Worm (Caenorhabditis elegans) whole organism, L3 larva: ENCODE results near the gene pinn-4.

Experiments
- R02D3.7 ChIP-seq: fragments of 150-350 bp; optimal IDR thresholded peaks from 2 replicates; lab custom pipeline; 2014; ENCODE audit warnings: missing biosample characterization, missing genetic modification characterization
- ZK546.5 ChIP-seq: sonication (generic microtip); optimal IDR thresholded peaks from 2 replicates; lab custom pipeline; 2017; ENCODE audit warnings: missing biosample characterization, missing genetic modification characterization
- aly-2 ChIP-seq: fragments of 150-350 bp; optimal IDR thresholded peaks from 2 replicates; lab custom pipeline; 2014; ENCODE audit warnings: missing biosample characterization, missing genetic modification characterization
- ama-1 ChIP-seq: fragments of 150-350 bp; optimal IDR thresholded peaks from 2 replicates; lab custom pipeline; 2018
- ceh-16 ChIP-seq: sonication (generic microtip); optimal IDR thresholded peaks from 2 replicates; lab custom pipeline; 2017; ENCODE audit warnings: missing biosample characterization, missing genetic modification characterization
- ceh-28 ChIP-seq: fragments of 150-350 bp; optimal IDR thresholded peaks from 2 replicates; lab custom pipeline; 2014; ENCODE audit warnings: missing biosample characterization, missing genetic modification reagents, missing genetic modification characterization
- ceh-82 ChIP-seq: fragments of 150-350 bp; optimal IDR thresholded peaks from 2 replicates; lab custom pipeline; 2014; ENCODE audit warnings: missing biosample characterization, missing genetic modification characterization
- daf-12 ChIP-seq: fragments of 150-350 bp; optimal IDR thresholded peaks from 2 replicates; lab custom pipeline; 2014; ENCODE audit warnings: missing biosample characterization, missing genetic modification reagents, missing genetic modification characterization
- egl-27 ChIP-seq: sonication (generic microtip); optimal IDR thresholded peaks from 4 replicates; lab custom pipeline; 2017; ENCODE audit warnings: missing biosample characterization, missing genetic modification reagents, missing genetic modification characterization
- egl-5 ChIP-seq: fragments of 150-350 bp; optimal IDR thresholded peaks from 2 replicates; lab custom pipeline; 2017; ENCODE audit warnings: missing biosample characterization, missing genetic modification reagents, missing genetic modification characterization, inconsistent platforms
- elt-1 ChIP-seq: fragments of 150-350 bp; optimal IDR thresholded peaks from 2 replicates; lab custom pipeline; 2014; ENCODE audit warnings: missing biosample characterization, missing genetic modification characterization
- elt-2 ChIP-seq: sonication (generic microtip); optimal IDR thresholded peaks from 2 replicates; lab custom pipeline; 2016; ENCODE audit warnings: missing genetic modification reagents, mild to moderate bottlenecking, missing genetic modification characterization, missing compliant biosample characterization
- elt-3 ChIP-seq, 3 experiments: fragments of 150-350 bp in 1 of 3; sonication (generic microtip) in 2 of 3; optimal IDR thresholded peaks; 2 replicates in 2 of 3; 4 replicates in 1 of 3; lab custom pipeline; 2014 to 2017; ENCODE audit warnings: missing biosample characterization in 3 of 3, missing genetic modification characterization in 3 of 3
- eor-1 ChIP-seq, 2 experiments: fragments of 150-350 bp; optimal IDR thresholded peaks; 2 replicates each; lab custom pipeline; 2014 to 2018; ENCODE audit warnings: missing biosample characterization in 2 of 2, missing genetic modification characterization in 2 of 2
- fkh-10 ChIP-seq: sonication (generic microtip); optimal IDR thresholded peaks from 2 replicates; lab custom pipeline; 2017; ENCODE audit warnings: missing biosample characterization, missing genetic modification reagents, missing genetic modification characterization
- fkh-2 ChIP-seq: fragments of 150-350 bp; optimal IDR thresholded peaks from 2 replicates; lab custom pipeline; 2014; ENCODE audit warnings: missing biosample characterization, missing genetic modification reagents, missing genetic modification characterization
- fos-1 ChIP-seq: fragments of 150-350 bp; optimal IDR thresholded peaks from 2 replicates; lab custom pipeline; 2014; ENCODE audit warnings: missing biosample characterization, missing genetic modification characterization
- jun-1 ChIP-seq: fragments of 150-350 bp; optimal IDR thresholded peaks from 2 replicates; lab custom pipeline; 2014; ENCODE audit warnings: missing biosample characterization, missing genetic modification reagents, missing genetic modification characterization
- lin-15B ChIP-seq: fragments of 150-350 bp; optimal IDR thresholded peaks from 2 replicates; lab custom pipeline; 2014; ENCODE audit warnings: missing biosample characterization, missing genetic modification characterization
- lin-39 ChIP-seq: fragments of 150-350 bp; optimal IDR thresholded peaks from 2 replicates; lab custom pipeline; 2018; ENCODE audit warnings: missing biosample characterization, missing genetic modification reagents, missing genetic modification characterization
- lsy-12 ChIP-seq: sonication (generic microtip); optimal IDR thresholded peaks from 2 replicates; lab custom pipeline; 2016; ENCODE audit warnings: mild to moderate bottlenecking, missing genetic modification characterization, missing compliant biosample characterization
- mdl-1 ChIP-seq: fragments of 150-350 bp; optimal IDR thresholded peaks from 2 replicates; lab custom pipeline; 2014; ENCODE audit warnings: missing biosample characterization, missing genetic modification characterization
- mml-1 ChIP-seq: fragments of 150-350 bp; sonication (generic microtip); optimal IDR thresholded peaks from 3 replicates; lab custom pipeline; 2014; ENCODE audit warnings: missing biosample characterization, missing genetic modification characterization
- nfya-1 ChIP-seq: sonication (generic microtip); optimal IDR thresholded peaks from 2 replicates; lab custom pipeline; 2017; ENCODE audit warnings: missing genetic modification characterization, mild to moderate bottlenecking, missing compliant biosample characterization, antibody characterized with exemption, moderate library complexity; ENCODE audit not compliant: insufficient read depth
- nhr-11 ChIP-seq: fragments of 150-350 bp; optimal IDR thresholded peaks from 2 replicates; lab custom pipeline; 2014; ENCODE audit warnings: missing biosample characterization, missing genetic modification characterization
- nhr-12 ChIP-seq: fragments of 150-350 bp; optimal IDR thresholded peaks from 2 replicates; lab custom pipeline; 2014; ENCODE audit warnings: missing biosample characterization, missing genetic modification characterization
- nhr-23 ChIP-seq: fragments of 150-350 bp; optimal IDR thresholded peaks from 2 replicates; lab custom pipeline; 2014; ENCODE audit warnings: missing biosample characterization, missing genetic modification reagents, missing genetic modification characterization
- nhr-237 ChIP-seq: fragments of 150-350 bp; optimal IDR thresholded peaks from 2 replicates; lab custom pipeline; 2014; ENCODE audit warnings: missing biosample characterization, missing genetic modification characterization
- nhr-25 ChIP-seq: sonication (generic microtip); optimal IDR thresholded peaks from 2 replicates; lab custom pipeline; 2017; ENCODE audit warnings: missing biosample characterization, missing genetic modification characterization
- nhr-28 ChIP-seq: fragments of 150-350 bp; optimal IDR thresholded peaks from 2 replicates; lab custom pipeline; 2014; ENCODE audit warnings: missing biosample characterization, missing genetic modification characterization
- nhr-43 ChIP-seq: sonication (generic microtip); optimal IDR thresholded peaks from 2 replicates; lab custom pipeline; 2016; ENCODE audit warnings: mild to moderate bottlenecking, missing genetic modification characterization, missing compliant biosample characterization; ENCODE audit not compliant: poor library complexity, severe bottlenecking
- nhr-67 ChIP-seq: fragments of 150-350 bp; optimal IDR thresholded peaks from 2 replicates; lab custom pipeline; 2014; ENCODE audit warnings: missing biosample characterization, missing genetic modification characterization
- nhr-77 ChIP-seq: fragments of 150-350 bp; optimal IDR thresholded peaks from 2 replicates; lab custom pipeline; 2014; ENCODE audit warnings: missing biosample characterization, missing genetic modification characterization
- pha-4 ChIP-seq: fragments of 150-350 bp; optimal IDR thresholded peaks from 2 replicates; lab custom pipeline; 2014; ENCODE audit warnings: missing biosample characterization, missing genetic modification reagents, missing genetic modification characterization
- pqm-1 ChIP-seq: fragments of 150-350 bp; optimal IDR thresholded peaks from 2 replicates; lab custom pipeline; 2017; ENCODE audit warnings: missing biosample characterization, missing genetic modification characterization, inconsistent platforms
- sea-2 ChIP-seq: fragments of 150-350 bp; sonication (generic microtip); optimal IDR thresholded peaks from 4 replicates; lab custom pipeline; 2014; ENCODE audit warnings: missing biosample characterization, missing genetic modification reagents, missing genetic modification characterization
- snpc-4 ChIP-seq: fragments of 150-350 bp; optimal IDR thresholded peaks from 2 replicates; lab custom pipeline; 2014; ENCODE audit warnings: missing biosample characterization, missing genetic modification characterization
- tbx-2 ChIP-seq: sonication (generic microtip); optimal IDR thresholded peaks from 2 replicates; lab custom pipeline; 2016; ENCODE audit warnings: mild to moderate bottlenecking, missing genetic modification characterization, missing compliant biosample characterization
- unc-39 ChIP-seq: sonication (generic microtip); optimal IDR thresholded peaks from 4 replicates; lab custom pipeline; 2017; ENCODE audit warnings: missing biosample characterization, missing genetic modification characterization
- unc-62 ChIP-seq: fragments of 150-350 bp; sonication (generic microtip); optimal IDR thresholded peaks from 4 replicates; lab custom pipeline; 2014; ENCODE audit warnings: missing biosample characterization, missing genetic modification reagents, missing genetic modification characterization
- zag-1 ChIP-seq: fragments of 150-350 bp; optimal IDR thresholded peaks from 2 replicates; lab custom pipeline; 2014; ENCODE audit warnings: missing biosample characterization, missing genetic modification characterization
- ztf-11 ChIP-seq: fragments of 150-350 bp; optimal IDR thresholded peaks from 2 replicates; lab custom pipeline; 2014; ENCODE audit warnings: missing biosample characterization, missing genetic modification characterization
- ztf-4 ChIP-seq: fragments of 150-350 bp; optimal IDR thresholded peaks from 2 replicates; lab custom pipeline; 2014; ENCODE audit warnings: missing biosample characterization, missing genetic modification characterization

The pinn-4 gene

ce11 chrII:13402680-13403079 is at the start of gene pinn-4:
Gene pinn-4, plus strand, starts transcription at chrII:13402980.
- TF ChIP-seq nhr-67 (no peak), nhr-23 (tag; lab: Kevin White, UChicago) (no peak), nhr-12 (tag; lab: Kevin White, UChicago) (no peak), ztf-4 (tag; lab: Kevin White, UChicago) (no peak), aly-2 (no peak), nhr-77 (no peak), elt-1 (tag; lab: Kevin White, UChicago) (no peak), unc-39 (tag; lab: Kevin White, UChicago) (no peak), unc-62 (GFP tag; lab: Kevin White, UChicago) (no peak), fkh-10 (GFP tag; lab: Kevin White, UChicago) (no peak), ceh-16 (no peak), fos-1 (tag; lab: Kevin White, UChicago) (no peak), ceh-82 (tag; lab: Kevin White, UChicago) (no peak)
- TF ChIP-seq, all 47 proteins: peak for 0

DNA sequence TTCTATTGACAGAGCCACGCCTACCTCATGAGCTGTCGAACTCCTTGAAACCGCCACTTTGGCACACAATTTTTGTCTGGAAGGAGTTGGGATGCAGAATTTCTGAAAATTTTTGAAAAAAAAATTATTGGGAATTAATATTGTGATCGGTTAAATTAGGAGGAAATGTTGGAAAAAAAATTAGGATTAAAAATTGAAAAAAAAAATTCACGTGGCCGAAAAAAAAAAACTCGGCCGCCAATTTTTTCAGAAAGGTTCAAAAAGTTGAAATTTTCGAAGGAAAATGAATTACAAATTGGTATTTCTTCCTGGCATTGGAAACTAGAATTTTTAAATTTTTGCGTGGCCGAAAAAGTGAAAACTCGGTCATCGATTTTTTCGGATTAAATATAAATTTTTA is 46.7 kb upstream of the pinn-4 start, which contains the start of gene dmsr-3:
dmsr-3 (minus strand) TSS at position 101 of the 400 bp plus-strand sequence.
- TF ChIP-seq tbx-2 (tag; lab: Kevin White, UChicago) (no peak), egl-5 (tag; lab: Kevin White, UChicago) (no peak), zag-1 (tag; lab: Kevin White, UChicago) (no peak), ama-1 (lab: Kevin White, UChicago) (no peak), ztf-11 (tag; lab: Kevin White, UChicago) (no peak), nhr-12 (tag; lab: Kevin White, UChicago) (no peak), pha-4 (tag; lab: Kevin White, UChicago) (no peak), fkh-2 (no peak), pqm-1 (tag; lab: Kevin White, UChicago) (no peak), lsy-12 (no peak), mdl-1 (tag; lab: Kevin White, UChicago) (no peak), ztf-4 (tag; lab: Kevin White, UChicago) (no peak), sea-2 (GFP tag; lab: Kevin White, UChicago) (no peak), ceh-28 (tag; lab: Kevin White, UChicago) (no peak), aly-2 (no peak), ceh-16 (no peak)
- TF ChIP-seq, all 47 proteins: peak for 0

DNA sequence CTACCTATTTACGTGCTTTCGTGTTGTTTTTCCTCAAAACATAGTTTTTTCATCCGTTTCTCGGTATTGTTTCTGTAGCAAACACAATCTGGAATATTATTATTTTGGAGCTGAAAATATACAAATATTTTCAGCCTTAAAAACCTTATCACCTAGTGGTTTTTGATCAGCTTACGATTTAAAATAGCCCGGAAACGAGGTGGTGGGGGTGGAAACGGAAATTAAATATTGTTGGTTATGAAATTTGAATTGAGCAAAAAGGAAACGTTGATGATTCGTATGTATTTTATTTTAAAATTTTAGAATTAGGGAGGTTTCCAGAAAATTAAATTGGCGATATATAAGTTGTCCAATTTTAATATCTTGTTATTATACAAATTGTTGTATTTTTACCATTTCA is 35.0 kb upstream of the pinn-4 start:
- TF ChIP-seq lin-39 (tag; lab: Kevin White, UChicago): no peak
- no peak for TF ChIP-seq nhr-67
- no peak for TF ChIP-seq egl-27 (tag; lab: Kevin White, UChicago)
- no peak for TF ChIP-seq lsy-12
- no peak for TF ChIP-seq ceh-28 (tag; lab: Kevin White, UChicago)
- TF ChIP-seq nhr-25 (tag; lab: Kevin White, UChicago): no peak
- no peak for TF ChIP-seq zag-1 (tag; lab: Kevin White, UChicago)
- no peak for TF ChIP-seq pqm-1 (tag; lab: Kevin White, UChicago)
- TF ChIP-seq elt-3 (tag; optimal IDR thresholded peaks at IDR 0.05; lab: Kevin White, UChicago): no peak
- no peak for TF ChIP-seq nfya-1 (tag; lab: Kevin White, UChicago)
- TF ChIP-seq nhr-28: no peak
- TF ChIP-seq lin-15B: no peak
- no peak for TF ChIP-seq elt-1 (tag; lab: Kevin White, UChicago)
- no peak for TF ChIP-seq fkh-2
- TF ChIP-seq unc-62 (GFP tag; lab: Kevin White, UChicago): no peak
- TF ChIP-seq ZK546.5 (tag; lab: Kevin White, UChicago): no peak
- no peak for TF ChIP-seq mml-1 (tag; lab: Kevin White, UChicago)
- TF ChIP-seq nhr-23 (tag; lab: Kevin White, UChicago): no peak
- no peak for TF ChIP-seq fos-1 (tag; lab: Kevin White, UChicago)

DNA sequence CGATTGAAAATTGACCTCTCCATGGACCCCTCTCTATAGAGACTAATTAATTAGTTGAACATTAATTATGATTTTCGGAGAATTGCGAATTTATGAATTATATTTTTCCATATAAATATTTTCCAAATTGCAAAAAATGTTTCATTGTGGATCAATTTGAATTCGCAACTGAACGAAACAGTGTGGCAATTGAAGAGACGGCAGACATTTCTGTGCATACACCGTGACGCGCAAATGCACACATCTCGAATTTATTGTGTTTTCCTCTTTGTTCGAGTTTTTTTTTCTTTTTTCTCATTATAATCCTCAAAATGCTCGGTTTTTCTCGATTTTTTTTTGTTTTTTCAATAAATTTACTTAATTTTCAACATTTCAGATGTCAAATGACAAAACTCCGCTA is 33.5 kb upstream of the pinn-4 start, which contains the start of gene Y48C3A.20:
Y48C3A.20 (plus strand) TSS at position 377 of the 400 bp plus-strand sequence.
- TF ChIP-seq jun-1 (tag; lab: Kevin White, UChicago) (peak; percentile 13), ceh-28 (tag; lab: Kevin White, UChicago) (peak; percentile 60), mdl-1 (tag; lab: Kevin White, UChicago) (no peak), unc-62 (GFP tag; lab: Kevin White, UChicago) (no peak), nhr-43 (tag; lab: Kevin White, UChicago) (no peak), ztf-11 (tag; lab: Kevin White, UChicago) (no peak), ztf-4 (tag; lab: Kevin White, UChicago) (peak; percentile 15), fos-1 (tag; lab: Kevin White, UChicago) (no peak), eor-1 (tag; optimal IDR thresholded peaks at IDR 0.05; lab: Kevin White, UChicago) (peak in 1 of 2 experiments; percentile 40), lin-39 (tag; lab: Kevin White, UChicago) (peak; percentile 54), R02D3.7 (tag; lab: Kevin White, UChicago) (no peak), ama-1 (lab: Kevin White, UChicago) (no peak), nhr-237 (tag; lab: Kevin White, UChicago) (no peak), egl-5 (tag; lab: Kevin White, UChicago) (peak; percentile 58), ZK546.5 (tag; lab: Kevin White, UChicago) (no peak), ceh-16 (no peak), aly-2 (no peak), unc-39 (tag; lab: Kevin White, UChicago) (no peak), nhr-11 (tag; lab: Kevin White, UChicago) (no peak), snpc-4 (peak; percentile 72), lin-15B (peak; percentile 54), fkh-2 (no peak), elt-2 (no peak), elt-1 (tag; lab: Kevin White, UChicago) (no peak), elt-3 (tag; optimal IDR thresholded peaks at IDR 0.05; lab: Kevin White, UChicago) (no peak), pha-4 (tag; lab: Kevin White, UChicago) (peak; percentile 87), nhr-77 (no peak), sea-2 (GFP tag; lab: Kevin White, UChicago) (no peak), nhr-67 (no peak), nhr-28 (no peak), zag-1 (tag; lab: Kevin White, UChicago) (no peak), daf-12 (tag; lab: Kevin White, UChicago) (no peak)
